Worm (Caenorhabditis elegans) whole organism, L1 larva: ENCODE measurements around the gene gnrr-5.

Source experiments
- C04F5.9 ChIP-seq: sonication (generic microtip); optimal IDR thresholded peaks from 2 replicates; lab custom pipeline; 2016; ENCODE audit warnings: missing genetic modification characterization, missing compliant biosample characterization
- ceh-90 ChIP-seq: sonication (generic microtip); optimal IDR thresholded peaks from 2 replicates; lab custom pipeline; 2016; ENCODE audit warnings: missing genetic modification characterization, missing compliant biosample characterization
- fos-1 ChIP-seq: fragments of 150-350 bp; optimal IDR thresholded peaks from 2 replicates; lab custom pipeline; 2014; ENCODE audit warnings: missing biosample characterization, missing genetic modification characterization
- hpl-2 ChIP-seq: fragments of 150-350 bp; optimal IDR thresholded peaks from 2 replicates; lab custom pipeline; 2014; ENCODE audit warnings: missing biosample characterization, missing genetic modification reagents, missing genetic modification characterization
- nhr-90 ChIP-seq: sonication (generic microtip); optimal IDR thresholded peaks from 2 replicates; lab custom pipeline; 2016; ENCODE audit warnings: mild to moderate bottlenecking, missing genetic modification characterization, missing compliant biosample characterization; ENCODE audit not compliant: poor library complexity
- pqm-1 ChIP-seq: sonication (generic microtip); optimal IDR thresholded peaks from 3 replicates; lab custom pipeline; 2017; ENCODE audit warnings: missing biosample characterization, missing genetic modification characterization
- rnt-1 ChIP-seq: sonication (generic microtip); optimal IDR thresholded peaks from 2 replicates; lab custom pipeline; 2016; ENCODE audit warnings: mild to moderate bottlenecking, missing genetic modification characterization, moderate library complexity, missing compliant biosample characterization
- snpc-4 ChIP-seq: fragments of 150-350 bp; optimal IDR thresholded peaks from 2 replicates; lab custom pipeline; 2014; ENCODE audit warnings: missing biosample characterization, missing genetic modification characterization
- ztf-11 ChIP-seq, 2 experiments: sonication (generic microtip); optimal IDR thresholded peaks; 2 replicates each; lab custom pipeline; 2016 to 2017; ENCODE audit warnings: missing genetic modification characterization in 2 of 2, missing biosample characterization in 1 of 2, missing compliant biosample characterization in 1 of 2

Gene gnrr-5

ce11 chrV:4407519-4407918 is 47.0 kb downstream of the gnrr-5 start, which contains the start of gene nhr-118:
nhr-118 (plus strand) TSS chrV:4407819.
- TF ChIP-seq ceh-90 (tag; lab: Kevin White, UChicago) (no peak), fos-1 (tag; lab: Kevin White, UChicago) (no peak), rnt-1 (tag; lab: Kevin White, UChicago) (no peak)

- TF ChIP-seq pqm-1, result no peak
- TF ChIP-seq nhr-90, result no peak
- TF ChIP-seq snpc-4, result no peak
- TF ChIP-seq hpl-2 (GFP tag; lab: Kevin White, UChicago), result no peak
- TF ChIP-seq ztf-11 (tag; optimal IDR thresholded peaks at IDR 0.05; lab: Kevin White, UChicago), result no peak
- TF ChIP-seq C04F5.9 (tag; lab: Kevin White, UChicago), result no peak
- TF ChIP-seq, all 84 proteins: peak for 0
Measured at ce11 chrV:4401865-4402264, 52.7 kb downstream of the gnrr-5 start, which contains the start of gene F13A2.5. F13A2.5 (minus strand) TSS chrV:4401965.
